Fruit fly (Drosophila melanogaster) whole organism, adult: ENCODE results near the gene COX7AL2.

ENCODE experiments used
- CG14711 ChIP-seq: fragments of 200-800 bp; sonication (Bioruptor generic); optimal IDR thresholded peaks from 2 replicates; lab custom pipeline; 2018; ENCODE audit warnings: missing biosample characterization, mild to moderate bottlenecking, missing genetic modification characterization, moderate library complexity
- CG1620 ChIP-seq: fragments of 200-800 bp; sonication (Bioruptor generic); optimal IDR thresholded peaks from 2 replicates; lab custom pipeline; 2016; ENCODE audit warnings: missing biosample characterization, missing genetic modification characterization
- CG7101 ChIP-seq: fragments of 200-800 bp; sonication (Bioruptor generic); optimal IDR thresholded peaks from 2 replicates; lab custom pipeline; 2018; ENCODE audit warnings: missing biosample characterization, mild to moderate bottlenecking, missing genetic modification characterization, moderate library complexity
- cnc ChIP-seq, 2 experiments: fragments of >200 bp; optimal IDR thresholded peaks; 2 replicates each; lab custom pipeline; 2017
- kay ChIP-seq: fragments of 200-800 bp; sonication (Bioruptor generic); peaks from one replicate; lab custom pipeline; 2016; ENCODE audit warnings: missing biosample characterization, missing genetic modification characterization, borderline replicate concordance

dm6 chr2L:2175090-2175830, 22.5 kb downstream of the COX7AL2 start:
- TF ChIP-seq CG1620 (no peak), CG7101 (tag; lab: Kevin White, UChicago) (no peak), cnc (optimal IDR thresholded peaks at IDR 0.05; lab: Kevin White, UChicago) (no peak), kay (GFP tag; lab: Kevin White, UChicago) (peak; percentile 97), CG14711 (peak; percentile 11)
